Fruit fly (Drosophila melanogaster) whole organism, embryonic: ENCODE measurements around the gene Agpat1.
A peak's percentile ranks its signal among the peaks of the same experiment; 100 is the strongest.

ENCODE experiments used
- Atf3 ChIP-seq: fragments of 200-800 bp; sonication (Bioruptor generic); optimal IDR thresholded peaks from 3 replicates; lab custom pipeline; 2016; ENCODE audit warnings: missing biosample characterization, missing genetic modification characterization
- C15 ChIP-seq: fragments of 200-800 bp; sonication (Bioruptor generic); IDR thresholded peaks from 3 replicates; pipeline ENCODE4 v1.3.6; 2022; ENCODE audit warnings: missing biosample characterization, missing genetic modification characterization
- CG1024 ChIP-seq: fragments of 200-800 bp; sonication (Bioruptor generic); IDR thresholded peaks from 2 replicates; pipeline ENCODE4 v1.3.6; 2022; ENCODE audit warnings: missing biosample characterization, missing genetic modification characterization
- CG10979 ChIP-seq: fragments of 200-800 bp; sonication (Bioruptor generic); optimal IDR thresholded peaks from 2 replicates; lab custom pipeline; 2018; ENCODE audit warnings: missing biosample characterization, mild to moderate bottlenecking, missing genetic modification characterization, moderate library complexity
- CG11247 ChIP-seq: fragments of 200-800 bp; sonication (Bioruptor generic); IDR thresholded peaks from 2 replicates; pipeline ENCODE4 v1.3.6; 2022; ENCODE audit warnings: missing biosample characterization, missing genetic modification characterization
- CG11696 ChIP-seq: fragments of 200-800 bp; sonication (Bioruptor generic); IDR thresholded peaks from 2 replicates; pipeline ENCODE4 v1.3.6; 2022; ENCODE audit warnings: missing biosample characterization, missing genetic modification characterization
- CG12744 ChIP-seq: fragments of 200-800 bp; sonication (Bioruptor generic); optimal IDR thresholded peaks from 2 replicates; lab custom pipeline; 2016; ENCODE audit warnings: missing biosample characterization, missing genetic modification characterization
- CG12769 ChIP-seq: fragments of 200-800 bp; sonication (Bioruptor generic); optimal IDR thresholded peaks from 2 replicates; lab custom pipeline; 2019; ENCODE audit warnings: missing biosample characterization, mild to moderate bottlenecking, missing genetic modification characterization, moderate library complexity
- CG13894 ChIP-seq: fragments of 200-800 bp; sonication (Bioruptor generic); optimal IDR thresholded peaks from 3 replicates; lab custom pipeline; 2018; ENCODE audit warnings: missing biosample characterization, mild to moderate bottlenecking, missing genetic modification characterization, moderate library complexity
- CG15269 ChIP-seq: fragments of 200-800 bp; sonication (Bioruptor generic); optimal IDR thresholded peaks from 2 replicates; lab custom pipeline; 2018; ENCODE audit warnings: missing biosample characterization, mild to moderate bottlenecking, missing genetic modification characterization, moderate library complexity
- CG1602 ChIP-seq: fragments of 200-800 bp; sonication (Bioruptor generic); optimal IDR thresholded peaks from 3 replicates; lab custom pipeline; 2016; ENCODE audit warnings: missing biosample characterization, missing genetic modification characterization
- CG18619 ChIP-seq: fragments of 200-800 bp; sonication (Bioruptor generic); optimal IDR thresholded peaks from 3 replicates; lab custom pipeline; 2017; ENCODE audit warnings: missing biosample characterization, mild to moderate bottlenecking, missing genetic modification characterization
- CG2199 ChIP-seq: fragments of 200-800 bp; sonication (Bioruptor generic); IDR thresholded peaks from 3 replicates; pipeline ENCODE4 v1.3.6; 2022; ENCODE audit warnings: missing biosample characterization, missing genetic modification characterization
- CG31441 ChIP-seq: fragments of 200-800 bp; sonication (Bioruptor generic); IDR thresholded peaks from 2 replicates; pipeline ENCODE4 v1.3.6; 2022; ENCODE audit warnings: missing biosample characterization, missing genetic modification characterization
- CG3407 ChIP-seq: fragments of 200-800 bp; sonication (Bioruptor generic); optimal IDR thresholded peaks from 2 replicates; lab custom pipeline; 2018; ENCODE audit warnings: missing biosample characterization, mild to moderate bottlenecking, missing genetic modification characterization
- CG4707 ChIP-seq: fragments of 200-800 bp; sonication (Bioruptor generic); optimal IDR thresholded peaks from 2 replicates; lab custom pipeline; 2018; ENCODE audit warnings: missing biosample characterization, mild to moderate bottlenecking, missing genetic modification characterization, moderate library complexity
- CG6272 ChIP-seq: fragments of 200-800 bp; sonication (Bioruptor generic); IDR thresholded peaks from 2 replicates; pipeline ENCODE4 v1.3.6; 2022; ENCODE audit warnings: missing biosample characterization, missing genetic modification characterization
- CG8290 ChIP-seq, 3 experiments: fragments of 200-800 bp; sonication (Bioruptor generic); optimal IDR thresholded peaks; 2 replicates each; lab custom pipeline; 2016 to 2019; ENCODE audit warnings: missing biosample characterization in 3 of 3, missing genetic modification characterization in 3 of 3, mild to moderate bottlenecking in 2 of 3, moderate library complexity in 1 of 3
- CG9817 ChIP-seq: fragments of 200-800 bp; sonication (Bioruptor generic); optimal IDR thresholded peaks from 2 replicates; lab custom pipeline; 2018; ENCODE audit warnings: missing biosample characterization, mild to moderate bottlenecking, missing genetic modification characterization, moderate library complexity
- CoRest ChIP-seq: fragments of 200-800 bp; sonication (Bioruptor generic); optimal IDR thresholded peaks from 3 replicates; lab custom pipeline; 2018; ENCODE audit warnings: missing biosample characterization, mild to moderate bottlenecking, missing genetic modification characterization, moderate library complexity
- Dip3 ChIP-seq: fragments of 200-800 bp; sonication (Bioruptor generic); optimal IDR thresholded peaks from 3 replicates; lab custom pipeline; 2016; ENCODE audit warnings: missing biosample characterization, missing genetic modification characterization
- Ets65A ChIP-seq: fragments of 200-800 bp; sonication (Bioruptor generic); peaks from one replicate; lab custom pipeline; 2016; ENCODE audit warnings: missing biosample characterization, missing genetic modification characterization
- Fer3 ChIP-seq: fragments of 200-800 bp; sonication (Bioruptor generic); optimal IDR thresholded peaks from 2 replicates; lab custom pipeline; 2018; ENCODE audit warnings: missing biosample characterization, mild to moderate bottlenecking, missing genetic modification characterization, moderate library complexity
- HHEX ChIP-seq: fragments of 200-800 bp; sonication (Bioruptor generic); optimal IDR thresholded peaks from 3 replicates; lab custom pipeline; 2017; ENCODE audit warnings: missing biosample characterization, mild to moderate bottlenecking, missing genetic modification characterization, missing genetic modification reagents
- HLH3B ChIP-seq: fragments of 200-800 bp; sonication (Bioruptor generic); IDR thresholded peaks from 2 replicates; pipeline ENCODE4 v1.3.6; 2022; ENCODE audit warnings: missing biosample characterization, missing genetic modification characterization
- Med ChIP-seq: fragments of 200-800 bp; sonication (Bioruptor generic); peaks from one replicate; lab custom pipeline; 2016; ENCODE audit warnings: missing biosample characterization, missing genetic modification characterization, mild to moderate bottlenecking, inconsistent platforms, moderate library complexity
- Neu2 ChIP-seq: fragments of 200-800 bp; sonication (Bioruptor generic); optimal IDR thresholded peaks from 3 replicates; lab custom pipeline; 2016; ENCODE audit warnings: missing biosample characterization, missing genetic modification characterization, borderline replicate concordance
- PHDP ChIP-seq: fragments of 200-800 bp; sonication (Bioruptor generic); optimal IDR thresholded peaks from 3 replicates; lab custom pipeline; 2018; ENCODE audit warnings: missing biosample characterization, mild to moderate bottlenecking, missing genetic modification characterization, moderate library complexity
- Pdp1 ChIP-seq, 2 experiments: fragments of 200-800 bp; sonication (Bioruptor generic); optimal IDR thresholded peaks; 3 replicates each; lab custom pipeline; 2016; ENCODE audit warnings: missing biosample characterization in 2 of 2, missing genetic modification characterization in 2 of 2, mild to moderate bottlenecking in 1 of 2, moderate library complexity in 1 of 2
- Sox102F ChIP-seq: fragments of 200-800 bp; sonication (Bioruptor generic); optimal IDR thresholded peaks from 2 replicates; lab custom pipeline; 2018; ENCODE audit warnings: missing biosample characterization, mild to moderate bottlenecking, missing genetic modification characterization, moderate library complexity
- al ChIP-seq: fragments of 200-800 bp; sonication (Bioruptor generic); IDR thresholded peaks from 2 replicates; pipeline ENCODE4 v1.3.6; 2022; ENCODE audit warnings: missing biosample characterization, missing genetic modification characterization
- ci ChIP-seq: fragments of 200-800 bp; sonication (Bioruptor generic); IDR thresholded peaks from 3 replicates; pipeline ENCODE4 v1.3.6; 2022; ENCODE audit warnings: missing biosample characterization, missing genetic modification characterization
- dpn ChIP-seq, 2 experiments: fragments of 200-800 bp; sonication (Bioruptor generic); optimal IDR thresholded peaks; 3 replicates each; lab custom pipeline; 2016; ENCODE audit warnings: missing biosample characterization in 2 of 2, missing genetic modification characterization in 2 of 2
- exex ChIP-seq: fragments of 200-800 bp; sonication (Bioruptor generic); optimal IDR thresholded peaks from 4 replicates; lab custom pipeline; 2018; ENCODE audit warnings: missing biosample characterization, mild to moderate bottlenecking, missing genetic modification characterization, moderate library complexity
- eyg ChIP-seq: fragments of 200-800 bp; sonication (Bioruptor generic); optimal IDR thresholded peaks from 3 replicates; lab custom pipeline; 2016; ENCODE audit warnings: missing biosample characterization, missing genetic modification characterization
- ftz-f1 ChIP-seq: fragments of 200-800 bp; sonication (Bioruptor generic); optimal IDR thresholded peaks from 2 replicates; lab custom pipeline; 2016; ENCODE audit warnings: missing biosample characterization, missing genetic modification characterization
- knrl ChIP-seq: fragments of 200-800 bp; sonication (Bioruptor generic); IDR thresholded peaks from 3 replicates; pipeline ENCODE4 v1.3.6; 2022; ENCODE audit warnings: missing biosample characterization, missing genetic modification characterization; ENCODE audit not compliant: partially characterized antibody
- mirr ChIP-seq: fragments of 200-800 bp; sonication (Bioruptor generic); optimal IDR thresholded peaks from 3 replicates; lab custom pipeline; 2018; ENCODE audit warnings: missing biosample characterization, mild to moderate bottlenecking, missing genetic modification characterization
- nerfin-2 ChIP-seq: fragments of 200-800 bp; sonication (Bioruptor generic); IDR thresholded peaks from 2 replicates; pipeline ENCODE4 v1.3.6; 2022; ENCODE audit warnings: missing biosample characterization, missing genetic modification characterization; ENCODE audit not compliant: partially characterized antibody
- nmo ChIP-seq: fragments of 200-800 bp; sonication (Bioruptor generic); optimal IDR thresholded peaks from 2 replicates; lab custom pipeline; 2018; ENCODE audit warnings: missing biosample characterization, mild to moderate bottlenecking, missing genetic modification characterization, moderate library complexity
- onecut ChIP-seq: fragments of 200-800 bp; sonication (Bioruptor generic); IDR thresholded peaks from 2 replicates; pipeline ENCODE4 v1.3.6; 2022; ENCODE audit warnings: missing biosample characterization, missing genetic modification characterization
- peb ChIP-seq: fragments of 200-800 bp; sonication (Bioruptor generic); IDR thresholded peaks from 2 replicates; pipeline ENCODE4 v1.3.6; 2022; ENCODE audit warnings: missing biosample characterization, missing genetic modification characterization
- pros ChIP-seq: fragments of 200-800 bp; sonication (Bioruptor generic); optimal IDR thresholded peaks from 3 replicates; lab custom pipeline; 2019; ENCODE audit warnings: missing biosample characterization, mild to moderate bottlenecking, missing genetic modification characterization, moderate library complexity
- row ChIP-seq: fragments of 200-800 bp; sonication (Bioruptor generic); IDR thresholded peaks from 3 replicates; pipeline ENCODE4 v1.3.6; 2022; ENCODE audit warnings: missing biosample characterization, missing genetic modification characterization
- sc ChIP-seq, 3 experiments: fragments of >200 bp in 2 of 3; fragments of 200-800 bp in 1 of 3; sonication (Bioruptor generic) in 1 of 3; optimal IDR thresholded peaks; 2 replicates in 2 of 3; 3 replicates in 1 of 3; lab custom pipeline; 2017; ENCODE audit warnings: mild to moderate bottlenecking in 1 of 3, missing biosample characterization in 1 of 3, missing genetic modification characterization in 1 of 3, missing genetic modification reagents in 1 of 3
- sd ChIP-seq: fragments of 200-800 bp; sonication (Bioruptor generic); optimal IDR thresholded peaks from 3 replicates; lab custom pipeline; 2018; ENCODE audit warnings: missing biosample characterization, mild to moderate bottlenecking, missing genetic modification characterization, moderate library complexity
- sim ChIP-seq: fragments of 200-800 bp; sonication (Bioruptor generic); IDR thresholded peaks from 2 replicates; pipeline ENCODE4 v1.3.6; 2022; ENCODE audit warnings: missing biosample characterization, missing genetic modification characterization
- sima ChIP-seq: fragments of 200-800 bp; sonication (Bioruptor generic); optimal IDR thresholded peaks from 2 replicates; lab custom pipeline; 2016; ENCODE audit warnings: missing biosample characterization, missing genetic modification characterization
- slou ChIP-seq: fragments of 200-800 bp; sonication (Bioruptor generic); optimal IDR thresholded peaks from 3 replicates; lab custom pipeline; 2016; ENCODE audit warnings: missing biosample characterization, missing genetic modification characterization
- sqz ChIP-seq: fragments of 200-800 bp; sonication (Bioruptor generic); optimal IDR thresholded peaks from 3 replicates; lab custom pipeline; 2018; ENCODE audit warnings: missing biosample characterization, mild to moderate bottlenecking, missing genetic modification characterization
- sr ChIP-seq: fragments of 200-800 bp; sonication (Bioruptor generic); IDR thresholded peaks from 3 replicates; pipeline ENCODE4 v1.3.6; 2022; ENCODE audit warnings: missing biosample characterization, missing genetic modification characterization
- zen ChIP-seq: fragments of 200-800 bp; sonication (Bioruptor generic); optimal IDR thresholded peaks from 3 replicates; lab custom pipeline; 2018; ENCODE audit warnings: missing biosample characterization, mild to moderate bottlenecking, missing genetic modification characterization, moderate library complexity

Agpat1 gene

dm6 chrX:12733770-12734189 lies 31.3 kb upstream of the Agpat1 start (continued):
- TF ChIP-seq Pdp1 (GFP tag; optimal IDR thresholded peaks at IDR 0.05; lab: Kevin White, UChicago) (peak in 1 of 2 experiments; percentile 23), Dip3 (GFP tag; lab: Kevin White, UChicago) (no peak), sc (optimal IDR thresholded peaks at IDR 0.05; lab: Kevin White, UChicago) (no peak), sc (GFP tag; optimal IDR thresholded peaks at IDR 0.05; lab: Kevin White, UChicago) (no peak), ci (GFP tag; lab: Robert Waterston, UW) (peak; percentile 42; the same call in 1 of the 3 replicates), C15 (no peak), nmo (no peak), CG8290 (GFP tag; optimal IDR thresholded peaks at IDR 0.05; lab: Kevin White, UChicago) (no peak), CG8290 (tag; optimal IDR thresholded peaks at IDR 0.05; lab: Kevin White, UChicago) (peak in 1 of 2 experiments; percentile 9), sr (GFP tag; lab: Robert Waterston, UW) (peak; percentile 63; the same call in 2 of the 3 replicates), HLH3B (GFP tag; lab: Robert Waterston, UW) (no peak), sima (no peak), CG11696 (GFP tag; lab: Robert Waterston, UW) (no peak), slou (GFP tag; lab: Kevin White, UChicago) (no peak), CG18619 (GFP tag; lab: Kevin White, UChicago) (no peak), Med (GFP tag; lab: Kevin White, UChicago) (peak; percentile 76), mirr (GFP tag; lab: Kevin White, UChicago) (peak; percentile 55), CG11247 (GFP tag; lab: Robert Waterston, UW) (no peak), knrl (GFP tag; lab: Robert Waterston, UW) (no peak), CG12744 (GFP tag; lab: Kevin White, UChicago) (no peak), CG3407 (GFP tag; lab: Kevin White, UChicago) (peak; percentile 99), CG1024 (no peak), pros (GFP tag; lab: Kevin White, UChicago) (peak; percentile 20), nerfin-2 (no peak), CG2199 (peak; percentile 63; the same call in 1 of the 3 replicates), row (peak; percentile 8; the same call in 1 of the 3 replicates), ftz-f1 (GFP tag; lab: Kevin White, UChicago) (no peak), CG12769 (tag; lab: Kevin White, UChicago) (peak; percentile 39), CG31441 (GFP tag; lab: Robert Waterston, UW) (no peak), al (GFP tag; lab: Robert Waterston, UW) (no peak), Fer3 (no peak), sim (GFP tag; lab: Robert Waterston, UW) (no peak), sqz (GFP tag; lab: Kevin White, UChicago) (no peak), CG9817 (tag; lab: Kevin White, UChicago) (no peak), dpn (GFP tag; optimal IDR thresholded peaks at IDR 0.05; lab: Kevin White, UChicago) (no peak), onecut (GFP tag; lab: Robert Waterston, UW) (peak; percentile 7; the same call in 1 of the 2 replicates), CG13894 (tag; lab: Kevin White, UChicago) (peak; percentile 25), Neu2 (GFP tag; lab: Kevin White, UChicago) (no peak), sd (peak; percentile 13), Ets65A (no peak), exex (tag; lab: Kevin White, UChicago) (no peak), Sox102F (no peak)
- TF ChIP-seq, all 482 proteins: peak for 23

- TF ChIP-seq CG4707 (GFP tag; lab: Kevin White, UChicago) = no peak
- TF ChIP-seq CG6272 (GFP tag; lab: Robert Waterston, UW) = no peak
- no peak for TF ChIP-seq Atf3 (GFP tag; lab: Kevin White, UChicago)
- TF ChIP-seq CG3407 (GFP tag; lab: Kevin White, UChicago) = peak; percentile 100
- TF ChIP-seq slou (GFP tag; lab: Kevin White, UChicago) = no peak
- TF ChIP-seq CG10979 (tag; lab: Kevin White, UChicago) = no peak
- no peak for TF ChIP-seq PHDP (tag; lab: Kevin White, UChicago)
- no peak for TF ChIP-seq CoRest
- no peak for TF ChIP-seq peb (GFP tag; lab: Robert Waterston, UW)
- TF ChIP-seq zen (tag; lab: Kevin White, UChicago) = no peak
- peak; percentile 2 for TF ChIP-seq eyg (GFP tag; lab: Kevin White, UChicago)
- no peak for TF ChIP-seq CG15269
- no peak for TF ChIP-seq CG1602 (GFP tag; lab: Kevin White, UChicago)
- no peak for TF ChIP-seq HHEX (GFP tag; lab: Kevin White, UChicago)
Measured at dm6 chrX:12734354-12734709, 30.7 kb upstream of the Agpat1 start.
